Worm (Caenorhabditis elegans) whole organism, early embryonic: ENCODE measurements around the gene ZK637.14.

Experiments used
- B0310.2 ChIP-seq: sonication (generic microtip); optimal IDR thresholded peaks from 2 replicates; lab custom pipeline; 2016; ENCODE audit warnings: mild to moderate bottlenecking, missing genetic modification characterization, missing compliant biosample characterization
- F13C5.2 ChIP-seq: sonication (generic microtip); optimal IDR thresholded peaks from 2 replicates; lab custom pipeline; 2017; ENCODE audit warnings: mild to moderate bottlenecking, missing genetic modification characterization, inconsistent platforms, missing compliant biosample characterization
- aly-1 ChIP-seq: sonication (generic microtip); optimal IDR thresholded peaks from 2 replicates; lab custom pipeline; 2016; ENCODE audit warnings: missing genetic modification characterization, missing compliant biosample characterization
- ama-1 ChIP-seq: fragments of 150-350 bp; optimal IDR thresholded peaks from 2 replicates; lab custom pipeline; 2014
- ceh-13 ChIP-seq: fragments of 200-800 bp; sonication (Bioruptor generic); optimal IDR thresholded peaks from 2 replicates; lab custom pipeline; 2018; ENCODE audit warnings: mild to moderate bottlenecking, missing genetic modification characterization, missing compliant biosample characterization
- ceh-36 ChIP-seq: sonication (generic microtip); optimal IDR thresholded peaks from 2 replicates; lab custom pipeline; 2016; ENCODE audit warnings: missing genetic modification characterization, inconsistent platforms, missing compliant biosample characterization
- ets-7 ChIP-seq: sonication (generic microtip); optimal IDR thresholded peaks from 2 replicates; lab custom pipeline; 2016; ENCODE audit warnings: missing genotype, missing genetic modification characterization, missing compliant biosample characterization
- flt-1 ChIP-seq: fragments of 200-800 bp; sonication (Bioruptor generic); IDR thresholded peaks from 2 replicates; pipeline ENCODE4 v1.3.6; 2022; ENCODE audit warnings: missing genetic modification characterization, missing compliant biosample characterization
- hmbx-1 ChIP-seq: sonication (generic microtip); optimal IDR thresholded peaks from 2 replicates; lab custom pipeline; 2016; ENCODE audit warnings: mild to moderate bottlenecking, missing genetic modification characterization, missing compliant biosample characterization
- hmg-4 ChIP-seq: fragments of 200-800 bp; sonication (Bioruptor generic); optimal IDR thresholded peaks from 2 replicates; lab custom pipeline; 2018; ENCODE audit warnings: mild to moderate bottlenecking, missing genetic modification characterization, missing compliant biosample characterization
- hnd-1 ChIP-seq: sonication (generic microtip); optimal IDR thresholded peaks from 2 replicates; lab custom pipeline; 2016; ENCODE audit warnings: missing genetic modification characterization, missing compliant biosample characterization
- pes-1 ChIP-seq: fragments of 200-800 bp; sonication (Bioruptor generic); IDR thresholded peaks from 2 replicates; pipeline ENCODE4 v1.3.6; 2022; ENCODE audit warnings: missing genetic modification reagents, missing genetic modification characterization, missing compliant biosample characterization
- scrt-1 ChIP-seq: fragments of 200-800 bp; sonication (Bioruptor generic); IDR thresholded peaks from 2 replicates; pipeline ENCODE4 v1.3.6; 2022; ENCODE audit warnings: missing genetic modification characterization, missing compliant biosample characterization
- sea-1 ChIP-seq: fragments of 200-800 bp; sonication (Bioruptor generic); conservative IDR thresholded peaks from 2 replicates; pipeline ENCODE4 v1.3.6; 2022; ENCODE audit warnings: missing genetic modification characterization, missing compliant biosample characterization
- tbx-11 ChIP-seq: fragments of 200-800 bp; sonication (Bioruptor generic); IDR thresholded peaks from 2 replicates; pipeline ENCODE4 v1.3.6; 2022; ENCODE audit warnings: missing genetic modification characterization, missing compliant biosample characterization
- tbx-37 ChIP-seq: fragments of 200-800 bp; sonication (Bioruptor generic); conservative IDR thresholded peaks from 2 replicates; pipeline ENCODE4 v1.3.6; 2022; ENCODE audit warnings: missing genetic modification reagents, missing genetic modification characterization, missing compliant biosample characterization
- tra-4 ChIP-seq: sonication (generic microtip); optimal IDR thresholded peaks from 2 replicates; lab custom pipeline; 2017; ENCODE audit warnings: missing genetic modification characterization, missing compliant biosample characterization

ZK637.14 gene

DNA sequence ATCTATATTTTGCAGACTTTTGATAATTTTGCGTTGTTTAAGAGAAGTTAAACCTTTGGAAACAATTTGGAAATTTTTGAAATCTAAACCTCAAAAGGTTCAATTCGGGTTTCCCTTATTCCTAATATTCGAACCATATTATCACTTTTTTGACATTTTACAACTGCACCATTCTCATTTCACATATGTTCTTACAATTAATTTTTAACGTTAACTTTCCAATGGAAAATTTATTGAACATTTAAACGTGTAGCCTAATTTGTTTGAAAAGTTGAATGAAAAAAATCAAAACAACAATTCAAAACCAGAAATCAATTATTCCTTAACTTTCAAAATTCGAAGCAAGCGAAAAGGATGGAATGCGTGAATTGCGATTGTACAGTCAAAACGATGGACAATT, 35.0 kb upstream of the ZK637.14 start, which contains the start of gene ZK637.12:
ZK637.12 (plus strand) TSS at position 301 of the 400 bp plus-strand sequence.
- TF ChIP-seq tbx-11 (GFP tag; lab: Robert Waterston, UW) = no peak
- TF ChIP-seq ets-7 (tag; lab: Kevin White, UChicago) = no peak
- TF ChIP-seq scrt-1 (GFP tag; lab: Robert Waterston, UW) = no peak
- TF ChIP-seq B0310.2 (tag; lab: Kevin White, UChicago) = no peak
- no peak for TF ChIP-seq hmbx-1
- no peak for TF ChIP-seq hmg-4
- TF ChIP-seq hnd-1 (tag; lab: Kevin White, UChicago) = no peak
- TF ChIP-seq pes-1 (GFP tag; lab: Robert Waterston, UW) = no peak
- no peak for TF ChIP-seq aly-1 (tag; lab: Kevin White, UChicago)
- TF ChIP-seq F13C5.2 (tag; lab: Kevin White, UChicago) = no peak
- TF ChIP-seq flt-1 (GFP tag; lab: Robert Waterston, UW) = no peak
- no peak for TF ChIP-seq ceh-36 (tag; lab: Kevin White, UChicago)
- TF ChIP-seq tbx-37 (GFP tag; lab: Robert Waterston, UW) = no peak
- no peak for TF ChIP-seq ceh-13 (GFP tag; lab: Kevin White, UChicago)

DNA sequence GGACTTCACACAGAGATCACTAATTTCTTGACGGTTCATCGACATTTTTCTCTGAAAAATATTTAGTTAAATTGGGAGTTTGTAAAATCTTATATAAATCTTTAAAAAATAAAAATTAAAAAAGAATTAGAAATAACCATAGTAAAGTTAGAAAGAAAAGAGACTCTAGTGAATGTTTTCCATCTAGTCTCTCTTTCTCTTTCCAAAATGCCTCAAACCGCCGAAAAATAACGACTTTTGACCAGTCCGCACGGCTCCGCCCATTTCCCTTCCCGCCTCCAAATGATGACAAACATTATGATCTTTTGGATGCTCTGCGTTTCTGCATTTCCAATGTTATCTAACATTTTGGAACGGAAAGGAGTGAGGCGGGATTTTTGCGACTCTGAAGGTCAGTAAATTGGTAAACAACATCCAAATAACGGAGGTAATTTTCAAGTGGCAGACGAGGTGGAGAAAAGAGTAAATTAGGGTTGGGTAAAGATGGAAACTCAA, 34.3 kb upstream of the ZK637.14 start, which contains the start of gene glb-1:
glb-1 (minus strand) TSS at position 51 of the 495 bp plus-strand sequence.
- TF ChIP-seq tbx-11 (GFP tag; lab: Robert Waterston, UW) = no peak
- TF ChIP-seq F13C5.2 (tag; lab: Kevin White, UChicago) = no peak
- TF ChIP-seq hmg-4 = no peak
- TF ChIP-seq ceh-13 (GFP tag; lab: Kevin White, UChicago) = no peak
- TF ChIP-seq ama-1 = no peak
- no peak for TF ChIP-seq ets-7 (tag; lab: Kevin White, UChicago)
- no peak for TF ChIP-seq tra-4 (tag; lab: Kevin White, UChicago)
- TF ChIP-seq ceh-36 (tag; lab: Kevin White, UChicago) = no peak
- TF ChIP-seq sea-1 (GFP tag; lab: Robert Waterston, UW) = no peak
- TF ChIP-seq flt-1 (GFP tag; lab: Robert Waterston, UW) = no peak
- TF ChIP-seq hnd-1 (tag; lab: Kevin White, UChicago) = no peak
- TF ChIP-seq tbx-37 (GFP tag; lab: Robert Waterston, UW) = no peak

ce11 chrIII:8922061-8922460, 33.1 kb upstream of the ZK637.14 start:
- TF ChIP-seq hmg-4 (no peak), aly-1 (tag; lab: Kevin White, UChicago) (no peak), hnd-1 (tag; lab: Kevin White, UChicago) (no peak), tra-4 (tag; lab: Kevin White, UChicago) (no peak), F13C5.2 (tag; lab: Kevin White, UChicago) (no peak), B0310.2 (tag; lab: Kevin White, UChicago) (no peak), scrt-1 (GFP tag; lab: Robert Waterston, UW) (no peak), ama-1 (no peak), tbx-37 (GFP tag; lab: Robert Waterston, UW) (no peak), ceh-13 (GFP tag; lab: Kevin White, UChicago) (no peak), sea-1 (GFP tag; lab: Robert Waterston, UW) (no peak), tbx-11 (GFP tag; lab: Robert Waterston, UW) (no peak), flt-1 (GFP tag; lab: Robert Waterston, UW) (no peak)

DNA sequence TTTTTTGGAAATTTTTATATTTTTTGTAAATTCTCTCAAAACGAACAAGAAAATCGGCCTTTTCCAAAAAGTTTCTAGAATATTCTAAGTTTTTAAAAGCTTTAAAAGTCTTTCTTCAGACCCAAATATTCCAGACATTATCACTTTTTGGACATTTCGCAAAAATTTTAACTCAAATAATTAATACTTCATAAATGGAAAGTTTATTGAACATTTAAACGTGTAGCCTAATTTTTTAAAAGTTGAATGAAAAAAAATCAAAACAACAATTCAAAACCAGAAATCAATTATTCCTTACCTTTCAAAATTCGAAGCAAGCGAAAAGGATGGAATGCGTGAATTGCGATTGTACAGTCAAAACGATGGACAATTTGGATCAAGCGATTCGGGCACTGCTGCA, 30.8 kb upstream of the ZK637.14 start, which contains the start of gene ZK637.15:
ZK637.15 (plus strand) TSS at position 301 of the 400 bp plus-strand sequence.
- TF ChIP-seq hmg-4 (no peak), ama-1 (no peak), aly-1 (tag; lab: Kevin White, UChicago) (no peak), flt-1 (GFP tag; lab: Robert Waterston, UW) (no peak), ceh-13 (GFP tag; lab: Kevin White, UChicago) (no peak), ets-7 (tag; lab: Kevin White, UChicago) (no peak), hnd-1 (tag; lab: Kevin White, UChicago) (no peak), F13C5.2 (tag; lab: Kevin White, UChicago) (no peak), sea-1 (GFP tag; lab: Robert Waterston, UW) (no peak), ceh-36 (tag; lab: Kevin White, UChicago) (no peak), hmbx-1 (no peak)

DNA sequence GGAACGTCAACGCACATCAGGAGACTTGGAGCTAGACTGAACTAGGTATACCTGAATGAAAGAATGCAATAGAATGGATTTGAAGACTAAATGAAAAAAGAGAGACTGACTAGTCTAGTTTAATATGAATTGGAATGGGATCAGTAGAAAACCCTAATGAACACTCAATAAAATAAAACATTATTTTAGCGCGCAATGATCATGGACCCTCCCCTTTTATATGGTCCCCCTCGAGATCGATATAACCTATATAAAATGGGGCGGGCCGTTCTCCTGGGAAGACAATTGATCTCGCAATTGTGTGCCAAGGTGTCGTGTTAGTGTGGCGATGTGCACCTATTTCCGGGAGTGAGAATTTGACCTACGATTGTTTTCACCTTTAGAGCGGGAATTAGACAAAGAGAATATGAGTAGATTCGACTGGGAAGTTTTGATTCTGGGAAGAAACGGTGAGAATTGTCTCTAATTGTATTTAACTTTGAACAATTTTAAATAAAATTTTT, 29.0 kb upstream of the ZK637.14 start, which contains the start of gene cdc-25.3:
cdc-25.3 (minus strand) TSS at position 51 of the 503 bp plus-strand sequence.
- TF ChIP-seq B0310.2 (tag; lab: Kevin White, UChicago) = no peak
- TF ChIP-seq ets-7 (tag; lab: Kevin White, UChicago) = no peak
- no peak for TF ChIP-seq pes-1 (GFP tag; lab: Robert Waterston, UW)
- TF ChIP-seq ceh-13 (GFP tag; lab: Kevin White, UChicago) = no peak
- TF ChIP-seq F13C5.2 (tag; lab: Kevin White, UChicago) = no peak
- TF ChIP-seq tbx-11 (GFP tag; lab: Robert Waterston, UW) = no peak
- TF ChIP-seq ama-1 = no peak
- no peak for TF ChIP-seq hmg-4
- no peak for TF ChIP-seq tra-4 (tag; lab: Kevin White, UChicago)
- no peak for TF ChIP-seq scrt-1 (GFP tag; lab: Robert Waterston, UW)
- no peak for TF ChIP-seq sea-1 (GFP tag; lab: Robert Waterston, UW)

DNA sequence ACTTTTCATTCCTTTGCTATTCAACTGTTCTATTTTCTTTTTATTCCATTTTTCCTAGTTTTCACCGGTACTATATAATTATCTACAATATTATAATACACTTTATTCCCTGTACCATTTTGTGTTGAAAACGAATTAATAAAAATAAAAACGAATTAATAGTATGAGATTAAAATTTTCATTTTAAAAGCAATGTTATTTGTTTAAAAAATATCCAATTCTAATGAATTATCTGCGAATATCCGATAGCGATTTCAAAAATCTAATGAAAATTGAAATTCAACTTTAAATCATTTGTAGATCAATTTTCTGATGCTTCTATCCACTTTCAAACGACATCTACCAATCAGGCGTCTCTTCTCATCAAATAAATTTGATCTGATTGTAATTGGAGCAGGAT, 24.5 kb upstream of the ZK637.14 start, which contains the start of gene trxr-2:
trxr-2 (plus strand) TSS at position 301 of the 400 bp plus-strand sequence.
- TF ChIP-seq tbx-37 (GFP tag; lab: Robert Waterston, UW) = no peak
- no peak for TF ChIP-seq F13C5.2 (tag; lab: Kevin White, UChicago)
- no peak for TF ChIP-seq tbx-11 (GFP tag; lab: Robert Waterston, UW)
- TF ChIP-seq flt-1 (GFP tag; lab: Robert Waterston, UW) = no peak
- no peak for TF ChIP-seq aly-1 (tag; lab: Kevin White, UChicago)
- no peak for TF ChIP-seq ama-1
